Fruit fly (Drosophila melanogaster): ENCODE results near the gene Vps24.

Vps24 gene

dm6 chr3R:4281119-4281861, 29.5 kb downstream of the Vps24 start:
- TF ChIP-seq bbx (GFP tag; IDR thresholded peaks at IDR 0.05; ENCODE audit: partially characterized antibody) (peak; percentile 16; the same call in 1 of the 2 replicates), ap (GFP tag; IDR thresholded peaks at IDR 0.05) (no peak), CG6689 (GFP tag; IDR thresholded peaks at IDR 0.05) (0 out of 2 replicates have a peak, but pooled peaks have one; percentile 8), so (GFP tag; IDR thresholded peaks at IDR 0.05) (0 out of 3 replicates have a peak, but pooled peaks have one; percentile 21), CG12744 (GFP tag; optimal IDR thresholded peaks at IDR 0.05) (peak; percentile 18), z (GFP tag; IDR thresholded peaks at IDR 0.05) (peak; percentile 86), CG2116 (GFP tag; optimal IDR thresholded peaks at IDR 0.05) (no peak), CG11456 (GFP tag; IDR thresholded peaks at IDR 0.05) (0 out of 3 replicates have a peak, but pooled peaks have one; percentile 49), Trl (optimal IDR thresholded peaks at IDR 0.05) (peak; percentile 39 to 69), Trl (GFP tag; optimal IDR thresholded peaks at IDR 0.05) (no peak), lov (optimal IDR thresholded peaks at IDR 0.05) (no peak), lov (GFP tag; IDR thresholded peaks at IDR 0.05) (no peak), Pdp1 (GFP tag; optimal IDR thresholded peaks at IDR 0.05) (peak in 1 of 2 experiments; percentile 89), onecut (GFP tag; IDR thresholded peaks at IDR 0.05) (peak; percentile 93), eve (GFP tag; optimal IDR thresholded peaks at IDR 0.05) (no peak), Deaf1 (tag; optimal IDR thresholded peaks at IDR 0.05) (peak; percentile 96), CG1832 (GFP tag; optimal IDR thresholded peaks at IDR 0.05) (no peak), Hr39 (optimal IDR thresholded peaks at IDR 0.05) (no peak), chinmo (GFP tag; IDR thresholded peaks at IDR 0.05; ENCODE audit: partially characterized antibody) (0 out of 4 replicates have a peak, but pooled peaks have one; percentile 47), ara (GFP tag; IDR thresholded peaks at IDR 0.05) (no peak), CG6175 (GFP tag; IDR thresholded peaks at IDR 0.05) (0 out of 3 replicates have a peak, but pooled peaks have one; percentile 32), CG10543 (GFP tag; optimal IDR thresholded peaks at IDR 0.05) (peak; percentile 9), E2f2 (GFP tag; IDR thresholded peaks at IDR 0.05) (0 out of 2 replicates have a peak, but pooled peaks have one; percentile 13), ewg (GFP tag; optimal IDR thresholded peaks at IDR 0.05) (peak; percentile 46), CG2199 (GFP tag; IDR thresholded peaks at IDR 0.05) (0 out of 3 replicates have a peak, but pooled peaks have one; percentile 45), ERR (GFP tag; optimal IDR thresholded peaks at IDR 0.05) (peak; percentile 25), tna (GFP tag; IDR thresholded peaks at IDR 0.05; ENCODE audit: partially characterized antibody) (peak; percentile 8; the same call in 1 of the 2 replicates), gro (GFP tag; optimal IDR thresholded peaks at IDR 0.05) (no peak), knrl (GFP tag; IDR thresholded peaks at IDR 0.05; ENCODE audit: partially characterized antibody) (no peak), Adf1 (GFP tag; IDR thresholded peaks at IDR 0.05) (peak; percentile 78), CG16863 (GFP tag; optimal IDR thresholded peaks at IDR 0.05) (no peak), ase (GFP tag; IDR thresholded peaks at IDR 0.05) (no peak), oc (tag; optimal IDR thresholded peaks at IDR 0.05) (no peak), zen2 (GFP tag; IDR thresholded peaks at IDR 0.05; ENCODE audit: partially characterized antibody) (0 out of 3 replicates have a peak, but pooled peaks have one; percentile 31), lab (GFP tag; optimal IDR thresholded peaks at IDR 0.05) (peak; percentile 41), Fer1 (GFP tag; optimal IDR thresholded peaks at IDR 0.05) (peak; percentile 10), grn (GFP tag; optimal IDR thresholded peaks at IDR 0.05) (peak; percentile 16), Hr51 (GFP tag; optimal IDR thresholded peaks at IDR 0.05) (peak in 1 of 2 experiments; percentile 66), pzg (GFP tag; optimal IDR thresholded peaks at IDR 0.05) (peak; percentile 7), lbe (GFP tag; optimal IDR thresholded peaks at IDR 0.05) (no peak), Dek (tag; optimal IDR thresholded peaks at IDR 0.05) (no peak), sqz (GFP tag; optimal IDR thresholded peaks at IDR 0.05) (peak; percentile 9), Six4 (GFP tag; optimal IDR thresholded peaks at IDR 0.05) (no peak), CG8290 (GFP tag; optimal IDR thresholded peaks at IDR 0.05) (no peak), CG8290 (tag; optimal IDR thresholded peaks at IDR 0.05) (peak in 1 of 2 experiments; percentile 38), tll (GFP tag; optimal IDR thresholded peaks at IDR 0.05) (peak in 1 of 2 experiments; percentile 79), CG9215 (GFP tag; IDR thresholded peaks at IDR 0.05) (0 out of 2 replicates have a peak, but pooled peaks have one; percentile 4), CG13894 (tag; optimal IDR thresholded peaks at IDR 0.05) (peak; percentile 58), CG4707 (GFP tag; optimal IDR thresholded peaks at IDR 0.05) (no peak)
